Fruit fly (Drosophila melanogaster): ENCODE results near the gene CG7376.

The CG7376 gene

DNA sequence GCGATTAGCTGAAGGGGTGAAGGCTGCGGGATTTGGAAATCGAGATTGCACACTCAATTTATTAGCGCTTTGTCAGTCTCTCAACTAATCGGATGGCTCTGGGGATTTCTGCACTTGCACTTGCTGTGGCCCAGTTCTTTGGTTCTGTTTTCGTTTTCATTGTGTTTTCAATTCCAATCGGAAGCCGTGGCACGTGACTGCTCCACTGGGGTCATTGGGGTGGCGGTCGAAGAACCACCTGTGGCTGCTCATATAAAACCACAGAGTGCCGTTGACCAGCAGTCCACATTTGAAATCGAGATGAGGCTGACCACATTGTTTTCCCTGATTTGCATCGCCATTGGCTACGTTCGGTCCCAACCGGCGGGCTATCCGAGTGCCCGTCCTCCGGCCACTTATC, 13.5 kb upstream of the CG7376 start, which contains the start of gene Cpr65Az:
Gene Cpr65Az, plus strand, starts transcription at position 301 of the 400 bp plus-strand sequence.
- TF ChIP-seq CG34406 (GFP tag; optimal IDR thresholded peaks at IDR 0.05): no peak
- no peak for TF ChIP-seq fkh (GFP tag; optimal IDR thresholded peaks at IDR 0.05)
- TF ChIP-seq Smox (GFP tag; optimal IDR thresholded peaks at IDR 0.05): no peak
- no peak for TF ChIP-seq CG8632 (GFP tag; optimal IDR thresholded peaks at IDR 0.05)
- no peak for TF ChIP-seq spab (GFP tag; optimal IDR thresholded peaks at IDR 0.05)
- no peak for TF ChIP-seq CG9139 (GFP tag; optimal IDR thresholded peaks at IDR 0.05)
- TF ChIP-seq CG6854 (GFP tag; optimal IDR thresholded peaks at IDR 0.05): no peak
- no peak for TF ChIP-seq CG6276 (GFP tag; optimal IDR thresholded peaks at IDR 0.05)
- TF ChIP-seq Hr4 (GFP tag; optimal IDR thresholded peaks at IDR 0.05): no peak
- no peak for TF ChIP-seq svp (GFP tag)
- no peak for TF ChIP-seq Blimp-1 (GFP tag; optimal IDR thresholded peaks at IDR 0.05)
- no peak for TF ChIP-seq Lpt (GFP tag; optimal IDR thresholded peaks at IDR 0.05)
- no peak for TF ChIP-seq Ets21C (GFP tag; optimal IDR thresholded peaks at IDR 0.05)
- TF ChIP-seq topi (GFP tag; optimal IDR thresholded peaks at IDR 0.05): no peak
- no peak for TF ChIP-seq CG32006 (GFP tag; optimal IDR thresholded peaks at IDR 0.05)
- no peak for TF ChIP-seq dac (GFP tag; optimal IDR thresholded peaks at IDR 0.05)
- no peak for TF ChIP-seq CG3032 (tag; optimal IDR thresholded peaks at IDR 0.05)
- TF ChIP-seq Gug (GFP tag; IDR thresholded peaks at IDR 0.05): no peak
- no peak for TF ChIP-seq net (GFP tag; optimal IDR thresholded peaks at IDR 0.05)

DNA sequence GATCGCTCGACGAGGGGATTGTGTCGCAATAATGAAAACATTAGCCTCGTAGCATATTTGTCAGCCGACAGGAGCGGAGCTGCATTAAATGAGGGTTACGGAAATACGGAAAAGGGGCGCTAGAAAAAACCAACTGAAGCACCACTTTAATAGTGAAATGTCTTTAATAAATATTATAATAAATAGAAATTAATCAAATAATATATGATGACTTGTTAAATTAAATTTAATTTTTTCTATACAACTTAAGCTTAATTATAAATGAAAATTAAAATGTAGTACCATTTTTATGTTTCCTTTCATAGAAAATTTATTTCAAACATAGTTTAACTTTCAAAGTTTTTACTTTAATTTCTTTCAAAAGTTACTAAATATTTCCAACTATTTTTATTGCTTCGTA, 12.1 kb upstream of the CG7376 start:
- no peak for TF ChIP-seq CG8632 (GFP tag; optimal IDR thresholded peaks at IDR 0.05)
- TF ChIP-seq CG32006 (GFP tag; optimal IDR thresholded peaks at IDR 0.05): no peak
- no peak for TF ChIP-seq Lpt (GFP tag; optimal IDR thresholded peaks at IDR 0.05)

DNA sequence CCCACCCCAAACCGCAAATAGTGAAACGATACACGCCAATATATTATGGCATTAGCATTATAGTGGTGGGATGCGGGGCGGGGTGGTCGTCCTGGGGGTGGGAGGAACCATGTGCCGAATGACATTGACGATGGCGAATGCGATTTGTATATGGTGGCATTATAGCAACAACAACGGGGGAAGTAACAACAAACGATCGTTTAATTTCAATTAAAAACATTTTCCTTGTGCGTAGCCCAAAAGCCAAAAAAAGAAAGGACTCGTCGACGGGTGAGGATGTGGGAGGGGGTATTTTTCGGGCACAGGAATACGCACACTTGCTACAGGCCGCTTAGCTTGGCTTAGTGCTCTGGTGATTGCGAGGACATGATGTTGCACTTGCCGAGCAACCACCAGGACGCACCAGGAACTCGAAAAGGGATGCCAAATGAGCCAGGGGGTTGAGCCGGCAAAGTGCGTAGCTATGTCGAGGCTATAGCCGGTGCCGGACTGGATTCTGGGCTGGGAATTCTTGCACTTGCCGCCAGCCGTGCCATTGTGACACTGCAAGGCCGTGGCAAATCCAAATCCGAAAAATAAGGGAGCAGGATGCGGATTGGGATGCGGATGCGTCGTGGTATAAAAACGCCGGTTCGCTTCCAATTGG, 11.4 kb upstream of the CG7376 start, which contains the start of gene Prdm13:
Gene Prdm13, plus strand, starts transcription at position 645 of the 646 bp plus-strand sequence.
- no peak for TF ChIP-seq cyc (GFP tag; optimal IDR thresholded peaks at IDR 0.05)
- TF ChIP-seq Hr4 (GFP tag; optimal IDR thresholded peaks at IDR 0.05): no peak
- TF ChIP-seq CG11762 (GFP tag; optimal IDR thresholded peaks at IDR 0.05; ENCODE audit: insufficient read depth): no peak
- no peak for TF ChIP-seq CG1621 (tag; optimal IDR thresholded peaks at IDR 0.05)
- TF ChIP-seq CG10669 (GFP tag; optimal IDR thresholded peaks at IDR 0.05): no peak
- no peak for TF ChIP-seq CG3919 (GFP tag; optimal IDR thresholded peaks at IDR 0.05)
- TF ChIP-seq CG11294 (GFP tag; IDR thresholded peaks at IDR 0.05): no peak
- no peak for TF ChIP-seq CG3032 (tag; optimal IDR thresholded peaks at IDR 0.05)
- TF ChIP-seq Eip78C (GFP tag): no peak
- TF ChIP-seq salr (GFP tag; optimal IDR thresholded peaks at IDR 0.05): no peak
- TF ChIP-seq ss (GFP tag; optimal IDR thresholded peaks at IDR 0.05): no peak
- TF ChIP-seq CG8632 (GFP tag; optimal IDR thresholded peaks at IDR 0.05): no peak

dm6 chr3L:6181776-6182175, 7.7 kb downstream of the CG7376 start, which contains the start of gene CG10274:
Gene CG10274, minus strand, starts transcription at chr3L:6181829.
- TF ChIP-seq CG1621 (tag; optimal IDR thresholded peaks at IDR 0.05): peak; percentile 33
- TF ChIP-seq CG10631 (GFP tag; optimal IDR thresholded peaks at IDR 0.05): no peak
- TF ChIP-seq svp (GFP tag): no peak
- peak; percentile 46 for TF ChIP-seq CG6792 (GFP tag; optimal IDR thresholded peaks at IDR 0.05)
- TF ChIP-seq CG11902 (GFP tag; optimal IDR thresholded peaks at IDR 0.05): peak; percentile 63
- TF ChIP-seq CG34406 (GFP tag; optimal IDR thresholded peaks at IDR 0.05): no peak
- peak in 1 of 2 experiments; percentile 22 for TF ChIP-seq salr (GFP tag; optimal IDR thresholded peaks at IDR 0.05)
- peak; percentile 34 for TF ChIP-seq fd59A (GFP tag; optimal IDR thresholded peaks at IDR 0.05)
- peak; percentile 52 for TF ChIP-seq CG8319 (GFP tag; optimal IDR thresholded peaks at IDR 0.05)
- TF ChIP-seq pdm3 (GFP tag; optimal IDR thresholded peaks at IDR 0.05): no peak
- TF ChIP-seq lz (GFP tag; optimal IDR thresholded peaks at IDR 0.05): peak; percentile 77
- TF ChIP-seq CG31627 (GFP tag; optimal IDR thresholded peaks at IDR 0.05): peak; percentile 82
- peak; percentile 43; the same call in 1 of the 2 replicates for TF ChIP-seq Gug (GFP tag; IDR thresholded peaks at IDR 0.05)
- TF ChIP-seq Ets96B (tag; optimal IDR thresholded peaks at IDR 0.05): peak; percentile 64
- no peak for TF ChIP-seq Sox14 (GFP tag; optimal IDR thresholded peaks at IDR 0.05)
- TF ChIP-seq cyc (GFP tag; optimal IDR thresholded peaks at IDR 0.05): peak; percentile 71
- peak; percentile 82 for TF ChIP-seq Hr39 (GFP tag; optimal IDR thresholded peaks at IDR 0.05)
- TF ChIP-seq Sox15 (GFP tag; optimal IDR thresholded peaks at IDR 0.05): peak; percentile 74
- TF ChIP-seq vri (GFP tag; optimal IDR thresholded peaks at IDR 0.05): no peak
- TF ChIP-seq CG8119 (GFP tag; IDR thresholded peaks at IDR 0.05): no peak
- TF ChIP-seq CG6854 (GFP tag; optimal IDR thresholded peaks at IDR 0.05): no peak
- TF ChIP-seq CG3032 (tag; optimal IDR thresholded peaks at IDR 0.05): peak; percentile 78
- peak; percentile 36; the same call in 1 of the 3 replicates for TF ChIP-seq eg (GFP tag; IDR thresholded peaks at IDR 0.05)
- peak; percentile 98 for TF ChIP-seq fkh (GFP tag; optimal IDR thresholded peaks at IDR 0.05)
- peak; percentile 79 for TF ChIP-seq esn (GFP tag; optimal IDR thresholded peaks at IDR 0.05)
- peak; percentile 42; the same call in 2 of the 3 replicates for TF ChIP-seq CG6163 (GFP tag; IDR thresholded peaks at IDR 0.05)

All from whole organism, prepupa.